Worm (Caenorhabditis elegans) whole organism, L1 larva: Measurements from ENCODE around the gene cec-7.

Source experiments
- pax-3 ChIP-seq: fragments of 200-800 bp; sonication (Bioruptor generic); optimal IDR thresholded peaks from 2 replicates; lab custom pipeline; 2018; ENCODE audit warnings: mild to moderate bottlenecking, missing genetic modification characterization, moderate library complexity, missing compliant biosample characterization
- snpc-4 ChIP-seq: fragments of 150-350 bp; optimal IDR thresholded peaks from 2 replicates; lab custom pipeline; 2014; ENCODE audit warnings: missing biosample characterization, missing genetic modification characterization
- ztf-11 ChIP-seq, 2 experiments: sonication (generic microtip); optimal IDR thresholded peaks; 2 replicates each; lab custom pipeline; 2016 to 2017; ENCODE audit warnings: missing genetic modification characterization in 2 of 2, missing biosample characterization in 1 of 2, missing compliant biosample characterization in 1 of 2

DNA sequence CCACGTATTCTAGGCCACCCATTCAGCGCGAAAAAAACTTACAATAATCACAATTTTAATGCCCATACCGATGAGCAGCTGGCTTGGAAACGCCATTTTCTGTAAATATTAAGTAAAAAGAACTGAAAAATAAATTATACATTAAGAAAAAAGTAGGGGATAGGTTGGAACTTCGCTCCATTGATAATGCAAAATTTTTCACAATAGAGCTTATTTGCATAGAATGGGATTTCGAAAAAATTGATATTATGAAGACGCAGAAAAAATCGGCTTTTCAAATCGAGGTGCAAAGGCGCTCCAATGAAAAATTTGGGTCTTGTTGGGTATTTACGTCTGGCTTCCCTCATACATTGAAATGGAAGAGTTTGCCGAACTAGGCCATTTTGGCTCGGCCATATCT is 41.2 kb upstream of the cec-7 start, which contains the start of gene Y37D8A.16:
- TF ChIP-seq pax-3 (tag; lab: Kevin White, UChicago) (no peak), ztf-11 (tag; optimal IDR thresholded peaks at IDR 0.05; lab: Kevin White, UChicago) (no peak), snpc-4 (no peak)
